Worm (Caenorhabditis elegans) whole organism, L4/young adult: ENCODE data around the gene K01D12.9.

Experiments used
- W03F9.2 ChIP-seq: fragments of 150-350 bp; optimal IDR thresholded peaks from 2 replicates; lab custom pipeline; 2014; ENCODE audit warnings: missing biosample characterization, missing genetic modification characterization
- dao-5 ChIP-seq: sonication (generic microtip); optimal IDR thresholded peaks from 2 replicates; lab custom pipeline; 2016; ENCODE audit warnings: missing genotype, missing genetic modification characterization, moderate library complexity, missing compliant biosample characterization
- him-1 ChIP-seq: sonication (generic microtip); optimal IDR thresholded peaks from 2 replicates; lab custom pipeline; 2016; ENCODE audit warnings: missing genotype, missing genetic modification reagents, missing genetic modification characterization, missing compliant biosample characterization

DNA sequence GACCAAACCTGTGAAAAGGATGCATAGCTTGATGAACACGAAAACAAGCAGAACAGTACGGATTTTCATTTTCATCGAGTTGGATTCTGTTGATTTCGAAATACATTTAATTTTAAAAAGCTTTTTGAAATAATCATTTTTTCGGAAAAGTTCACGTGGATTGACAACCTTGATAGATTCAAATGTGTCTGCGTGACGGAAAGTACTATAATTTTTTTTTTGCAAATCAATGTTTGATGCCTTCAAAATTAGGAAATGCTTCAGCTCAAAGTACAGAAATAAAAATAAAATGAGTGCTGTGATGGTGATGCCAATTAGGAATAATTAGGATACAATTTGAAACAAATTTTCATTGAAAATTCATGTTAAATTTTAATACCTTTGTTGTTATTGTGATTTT lies 16.4 kb upstream of the K01D12.9 start, which contains the start of gene C54D10.4:
- TF ChIP-seq dao-5 (tag; lab: Kevin White, UChicago): no peak
- no peak for TF ChIP-seq W03F9.2 (tag; lab: Kevin White, UChicago)
- TF ChIP-seq him-1 (tag; lab: Kevin White, UChicago): no peak
